Fruit fly (Drosophila melanogaster) whole organism, embryonic: ENCODE data around the gene CG31103.
A peak's percentile ranks its signal among the peaks of the same experiment; 100 is the strongest.

Source experiments
- CG17186 ChIP-seq: fragments of 200-800 bp; sonication (Bioruptor generic); optimal IDR thresholded peaks from 3 replicates; lab custom pipeline; 2017; ENCODE audit warnings: missing biosample characterization, missing genetic modification reagents, missing genetic modification characterization
- CG2875 ChIP-seq: fragments of 200-800 bp; sonication (Bioruptor generic); optimal IDR thresholded peaks from 2 replicates; lab custom pipeline; 2017; ENCODE audit warnings: missing biosample characterization, mild to moderate bottlenecking, missing genetic modification characterization, missing genetic modification reagents
- CG6689 ChIP-seq: fragments of 200-800 bp; sonication (Bioruptor generic); IDR thresholded peaks from 2 replicates; pipeline ENCODE4 v1.3.6; 2022; ENCODE audit warnings: missing biosample characterization, missing genetic modification characterization
- CG9876 ChIP-seq: fragments of 200-800 bp; sonication (Bioruptor generic); optimal IDR thresholded peaks from 2 replicates; lab custom pipeline; 2016; ENCODE audit warnings: missing biosample characterization, missing genetic modification characterization
- Dll ChIP-seq: fragments of 200-800 bp; sonication (Bioruptor generic); IDR thresholded peaks from 4 replicates; pipeline ENCODE4 v1.3.6; 2022; ENCODE audit warnings: missing biosample characterization, missing genetic modification characterization; ENCODE audit not compliant: partially characterized antibody
- Side ChIP-seq: fragments of 200-800 bp; sonication (Bioruptor generic); optimal IDR thresholded peaks from 2 replicates; lab custom pipeline; 2016; ENCODE audit warnings: missing biosample characterization, missing genetic modification characterization
- dimm ChIP-seq: fragments of 200-800 bp; sonication (Bioruptor generic); IDR thresholded peaks from 2 replicates; pipeline ENCODE4 v1.3.6; 2022; ENCODE audit warnings: missing biosample characterization, missing genetic modification characterization
- dmrt11E ChIP-seq: fragments of 200-800 bp; sonication (Bioruptor generic); optimal IDR thresholded peaks from 3 replicates; lab custom pipeline; 2018; ENCODE audit warnings: missing biosample characterization, mild to moderate bottlenecking, missing genetic modification characterization, moderate library complexity
- emc ChIP-seq: fragments of 200-800 bp; sonication (Bioruptor generic); optimal IDR thresholded peaks from 2 replicates; lab custom pipeline; 2016; ENCODE audit warnings: missing biosample characterization, missing genetic modification characterization
- exex ChIP-seq: fragments of 200-800 bp; sonication (Bioruptor generic); optimal IDR thresholded peaks from 4 replicates; lab custom pipeline; 2018; ENCODE audit warnings: missing biosample characterization, mild to moderate bottlenecking, missing genetic modification characterization, moderate library complexity
- inv ChIP-seq: fragments of 200-800 bp; sonication (Bioruptor generic); IDR thresholded peaks from 2 replicates; pipeline ENCODE4 v1.3.6; 2022; ENCODE audit warnings: missing biosample characterization, missing genetic modification characterization; ENCODE audit not compliant: partially characterized antibody
- pan ChIP-seq, 4 experiments: fragments of >200 bp in 3 of 4; fragments of 200-800 bp in 1 of 4; sonication (Bioruptor generic) in 1 of 4; optimal IDR thresholded peaks in 3 of 4; IDR thresholded peaks in 1 of 4; 2 replicates each; pipeline versions ENCODE4 v1.3.6 to Lab custom; 2017 to 2022; ENCODE audit warnings: missing biosample characterization in 2 of 4, missing genetic modification characterization in 2 of 4, mixed read lengths in 1 of 4
- pita ChIP-seq: fragments of 200-800 bp; sonication (Bioruptor generic); optimal IDR thresholded peaks from 2 replicates; lab custom pipeline; 2017; ENCODE audit warnings: missing biosample characterization, mild to moderate bottlenecking, missing genetic modification characterization
- zfh1 ChIP-seq: fragments of 200-800 bp; sonication (Bioruptor generic); IDR thresholded peaks from 3 replicates; pipeline ENCODE4 v1.3.6; 2022; ENCODE audit warnings: missing biosample characterization, missing genetic modification characterization

DNA sequence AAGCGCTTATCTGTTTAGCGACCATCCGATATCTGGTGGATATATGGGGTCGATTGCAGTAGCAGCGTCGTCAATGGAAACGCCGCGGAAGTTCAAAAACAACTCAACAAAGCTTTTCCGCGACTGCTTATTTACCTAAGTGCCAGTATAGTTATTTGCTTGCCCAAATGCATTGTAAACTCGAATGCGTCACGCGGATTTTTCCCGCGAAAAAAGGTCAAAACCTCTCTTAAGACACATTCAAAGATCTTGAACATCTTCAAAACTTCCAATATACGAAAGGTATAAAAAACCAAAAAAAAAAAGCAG lies 10.4 kb upstream of the CG31103 start:
- TF ChIP-seq CG2875 (no peak), emc (GFP tag; lab: Kevin White, UChicago) (no peak), Side (GFP tag; lab: Kevin White, UChicago) (no peak), pita (no peak), dmrt11E (tag; lab: Kevin White, UChicago) (no peak), pan (optimal IDR thresholded peaks at IDR 0.05; lab: Kevin White, UChicago) (no peak), pan (GFP tag; optimal IDR thresholded peaks at IDR 0.05 in 1 of 2, IDR thresholded peaks at IDR 0.05 in 1 of 2) (peak in 1 of 2 experiments; percentile 30), exex (tag; lab: Kevin White, UChicago) (no peak), dimm (GFP tag; lab: Robert Waterston, UW) (no peak), Dll (GFP tag; lab: Robert Waterston, UW) (no peak), CG17186 (no peak), zfh1 (GFP tag; lab: Robert Waterston, UW) (no peak), inv (GFP tag; lab: Robert Waterston, UW) (no peak), CG6689 (GFP tag; lab: Robert Waterston, UW) (no peak), CG9876 (no peak)
